Worm (Caenorhabditis elegans): ENCODE results near the gene F26C11.3.

DNA sequence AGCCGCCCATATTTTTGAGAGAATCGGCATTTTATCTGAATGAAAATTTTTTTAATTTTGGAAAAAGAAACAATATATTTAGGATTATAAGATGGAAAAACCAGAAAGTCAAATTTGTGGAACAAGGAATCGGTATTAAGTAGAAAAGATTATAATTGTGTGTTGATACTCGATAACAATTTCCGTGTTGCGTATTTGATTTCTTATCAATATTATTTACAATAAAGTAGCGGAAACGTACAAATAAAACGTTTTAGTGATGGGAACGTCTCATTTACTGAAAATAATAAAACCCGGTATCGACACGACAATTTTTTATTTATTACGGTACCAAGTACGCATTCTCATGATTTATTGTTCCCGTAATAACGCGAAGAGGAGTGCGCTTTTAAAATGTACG, 22.0 kb upstream of the F26C11.3 start, which contains the start of gene C05C10.3:
- TF ChIP-seq mab-5 (tag; optimal IDR thresholded peaks at IDR 0.05) (no peak), unc-39 (tag; optimal IDR thresholded peaks at IDR 0.05) (no peak), nhr-237 (tag; optimal IDR thresholded peaks at IDR 0.05) (no peak), pha-4 (tag; optimal IDR thresholded peaks at IDR 0.05) (no peak), snpc-4 (tag; optimal IDR thresholded peaks at IDR 0.05) (no peak), nhr-28 (tag; optimal IDR thresholded peaks at IDR 0.05) (no peak), bed-3 (GFP tag; optimal IDR thresholded peaks at IDR 0.05) (no peak), blmp-1 (tag; optimal IDR thresholded peaks at IDR 0.05) (no peak), nhr-76 (tag; optimal IDR thresholded peaks at IDR 0.05) (no peak), nhr-12 (tag; optimal IDR thresholded peaks at IDR 0.05) (no peak), drap-1 (GFP tag; optimal IDR thresholded peaks at IDR 0.05) (no peak), cnd-1 (tag; optimal IDR thresholded peaks at IDR 0.05) (no peak)
